Fruit fly (Drosophila melanogaster) whole organism, adult: ENCODE data around the gene slif.

Experiments used
- CG11617 ChIP-seq: fragments of 200-800 bp; sonication (Bioruptor generic); optimal IDR thresholded peaks from 2 replicates; lab custom pipeline; 2017; ENCODE audit warnings: mild to moderate bottlenecking, missing biosample characterization, missing genetic modification reagents, missing genetic modification characterization
- CG14711 ChIP-seq: fragments of 200-800 bp; sonication (Bioruptor generic); optimal IDR thresholded peaks from 2 replicates; lab custom pipeline; 2018; ENCODE audit warnings: missing biosample characterization, mild to moderate bottlenecking, missing genetic modification characterization, moderate library complexity
- CG1620 ChIP-seq: fragments of 200-800 bp; sonication (Bioruptor generic); optimal IDR thresholded peaks from 2 replicates; lab custom pipeline; 2016; ENCODE audit warnings: missing biosample characterization, missing genetic modification characterization
- CG5204 ChIP-seq: fragments of 200-800 bp; sonication (Bioruptor generic); optimal IDR thresholded peaks from 2 replicates; lab custom pipeline; 2016; ENCODE audit warnings: missing biosample characterization, missing genetic modification characterization
- CG7045 ChIP-seq: fragments of 200-800 bp; sonication (Bioruptor generic); optimal IDR thresholded peaks from 2 replicates; lab custom pipeline; 2017; ENCODE audit warnings: missing biosample characterization, mild to moderate bottlenecking, missing genetic modification characterization
- CG7101 ChIP-seq: fragments of 200-800 bp; sonication (Bioruptor generic); optimal IDR thresholded peaks from 2 replicates; lab custom pipeline; 2018; ENCODE audit warnings: missing biosample characterization, mild to moderate bottlenecking, missing genetic modification characterization, moderate library complexity
- Clk ChIP-seq: fragments of 200-800 bp; sonication (Bioruptor generic); optimal IDR thresholded peaks from 2 replicates; lab custom pipeline; 2017; ENCODE audit warnings: missing biosample characterization, missing genetic modification characterization
- Hr96 ChIP-seq: fragments of 200-800 bp; sonication (Bioruptor generic); optimal IDR thresholded peaks from 2 replicates; lab custom pipeline; 2016; ENCODE audit warnings: missing biosample characterization, missing genetic modification characterization
- Mnt ChIP-seq: fragments of 200-800 bp; sonication (Bioruptor generic); optimal IDR thresholded peaks from 2 replicates; lab custom pipeline; 2016; ENCODE audit warnings: missing biosample characterization, mild to moderate bottlenecking, missing genetic modification characterization
- cic ChIP-seq: fragments of 200-800 bp; sonication (Bioruptor generic); optimal IDR thresholded peaks from 2 replicates; lab custom pipeline; 2017; ENCODE audit warnings: missing biosample characterization, mild to moderate bottlenecking, missing genetic modification characterization, moderate library complexity
- cnc ChIP-seq, 2 experiments: fragments of >200 bp; optimal IDR thresholded peaks; 2 replicates each; lab custom pipeline; 2017
- kay ChIP-seq: fragments of 200-800 bp; sonication (Bioruptor generic); peaks from one replicate; lab custom pipeline; 2016; ENCODE audit warnings: missing biosample characterization, missing genetic modification characterization, borderline replicate concordance
- pad ChIP-seq: fragments of 200-800 bp; sonication (Bioruptor generic); optimal IDR thresholded peaks from 3 replicates; lab custom pipeline; 2017; ENCODE audit warnings: missing biosample characterization, missing genetic modification characterization, mild to moderate bottlenecking, moderate library complexity, missing genetic modification reagents

- TF ChIP-seq Mnt (GFP tag; lab: Kevin White, UChicago) (no peak), pad (GFP tag; lab: Kevin White, UChicago) (no peak), cnc (optimal IDR thresholded peaks at IDR 0.05; lab: Kevin White, UChicago) (no peak), CG5204 (GFP tag; lab: Kevin White, UChicago) (no peak), CG7045 (GFP tag; lab: Kevin White, UChicago) (no peak), CG14711 (tag; lab: Kevin White, UChicago) (no peak), CG7101 (no peak), kay (GFP tag; lab: Kevin White, UChicago) (no peak), CG11617 (GFP tag; lab: Kevin White, UChicago) (no peak), Hr96 (GFP tag; lab: Kevin White, UChicago) (no peak), cic (GFP tag; lab: Kevin White, UChicago) (no peak), Clk (no peak), CG1620 (no peak)
Measured at dm6 chr3L:22884481-22884880, 3.6 kb downstream of the slif start.
